3 worm cellular contexts compared by ENCODE assay signal in the genomic region with DNA sequence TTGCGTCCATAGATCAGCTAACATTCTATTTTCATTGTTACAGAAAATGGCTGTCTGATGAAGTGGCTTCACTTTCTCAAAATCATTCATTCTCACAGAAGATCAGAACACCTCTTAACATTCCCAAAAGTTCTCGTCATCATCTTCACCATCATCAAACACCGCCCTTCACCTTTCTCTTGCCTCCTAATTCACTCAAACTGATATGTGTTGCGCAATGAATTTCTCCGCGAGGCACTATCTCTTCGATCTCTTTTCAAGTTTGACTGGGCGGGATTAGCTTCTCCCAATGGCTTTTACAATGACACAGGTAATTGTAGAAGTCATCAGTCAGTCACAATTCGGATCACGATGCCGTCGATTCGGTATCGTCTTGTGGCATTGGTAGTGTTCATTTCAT.
TF ChIP-seq lines count a peak whose summit lies in the region.

A gene (plus strand): TSS at position 301 of the 400 bp plus-strand sequence.

TF ChIP-seq in whole organism, L1 larva, 84 proteins besides CTCF, POLR2A, EP300 and RAD21:
- peak; percentile 54 for TF ChIP-seq blmp-1 (tag; optimal IDR thresholded peaks at IDR 0.05; lab: Kevin White, UChicago)
- no peak for TF ChIP-seq pag-3 (tag; optimal IDR thresholded peaks at IDR 0.05; lab: Kevin White, UChicago; ENCODE audit: borderline replicate concordance, insufficient read depth)

TF ChIP-seq in whole organism, L3 larva, 47 proteins besides CTCF, POLR2A, EP300 and RAD21:
- TF ChIP-seq nhr-25 (tag; optimal IDR thresholded peaks at IDR 0.05; lab: Kevin White, UChicago) (peak; percentile 25), nhr-12 (tag; optimal IDR thresholded peaks at IDR 0.05; lab: Kevin White, UChicago) (no peak)

TF ChIP-seq in whole organism, mixed stage, embryonic, 35 proteins besides CTCF, POLR2A, EP300 and RAD21:
- TF ChIP-seq M03D4.4 (tag; optimal IDR thresholded peaks at IDR 0.05; lab: Kevin White, UChicago) (no peak), mab-5 (tag; optimal IDR thresholded peaks at IDR 0.05; lab: Kevin White, UChicago) (no peak), flh-1 (GFP tag; optimal IDR thresholded peaks at IDR 0.05; lab: Kevin White, UChicago) (no peak), sptf-1 (tag; optimal IDR thresholded peaks at IDR 0.05; lab: Kevin White, UChicago) (no peak), drap-1 (GFP tag; optimal IDR thresholded peaks at IDR 0.05; lab: Kevin White, UChicago) (no peak), mep-1 (tag; optimal IDR thresholded peaks at IDR 0.05; lab: Kevin White, UChicago) (no peak), zip-8 (tag; optimal IDR thresholded peaks at IDR 0.05; lab: Kevin White, UChicago) (peak; percentile 44)
